Fruit fly (Drosophila melanogaster) whole organism, embryonic: Measurements from ENCODE around the gene AstCC.
A peak's percentile ranks its signal among the peaks of the same experiment; 100 is the strongest.

Source experiments
- Abd-B ChIP-seq: fragments of 200-800 bp; sonication (Bioruptor generic); optimal IDR thresholded peaks from 2 replicates; lab custom pipeline; 2018; ENCODE audit warnings: missing biosample characterization, mild to moderate bottlenecking, missing genetic modification characterization, moderate library complexity
- CG10959 ChIP-seq: fragments of 200-800 bp; sonication (Bioruptor generic); IDR thresholded peaks from 2 replicates; pipeline ENCODE4 v1.3.6; 2022; ENCODE audit warnings: missing biosample characterization, missing genetic modification characterization
- CG13123 ChIP-seq: fragments of 200-800 bp; sonication (Bioruptor generic); optimal IDR thresholded peaks from 2 replicates; lab custom pipeline; 2016; ENCODE audit warnings: missing biosample characterization, missing genetic modification characterization
- CG14667 ChIP-seq: fragments of 200-800 bp; sonication (Bioruptor generic); IDR thresholded peaks from 2 replicates; pipeline ENCODE4 v1.3.6; 2022; ENCODE audit warnings: missing biosample characterization, missing genetic modification characterization
- CG1792 ChIP-seq: fragments of 200-800 bp; sonication (Bioruptor generic); optimal IDR thresholded peaks from 2 replicates; lab custom pipeline; 2016; ENCODE audit warnings: missing biosample characterization, missing genetic modification characterization
- CG18011 ChIP-seq: fragments of 200-800 bp; sonication (Bioruptor generic); optimal IDR thresholded peaks from 2 replicates; lab custom pipeline; 2017; ENCODE audit warnings: missing biosample characterization, missing genetic modification characterization, mild to moderate bottlenecking, moderate library complexity, missing genotype
- CG18599 ChIP-seq: fragments of 200-800 bp; sonication (Bioruptor generic); optimal IDR thresholded peaks from 3 replicates; lab custom pipeline; 2017; ENCODE audit warnings: missing biosample characterization, missing genetic modification characterization, mild to moderate bottlenecking, moderate library complexity, missing genetic modification reagents
- CG30020 ChIP-seq: fragments of 200-800 bp; optimal IDR thresholded peaks from 2 replicates; lab custom pipeline; 2019; ENCODE audit warnings: missing biosample characterization, mild to moderate bottlenecking, missing genetic modification characterization, moderate library complexity
- CG31365 ChIP-seq: fragments of 200-800 bp; sonication (Bioruptor generic); optimal IDR thresholded peaks from 2 replicates; lab custom pipeline; 2018; ENCODE audit warnings: missing biosample characterization, mild to moderate bottlenecking, missing genetic modification characterization
- CG31441 ChIP-seq: fragments of 200-800 bp; sonication (Bioruptor generic); IDR thresholded peaks from 2 replicates; pipeline ENCODE4 v1.3.6; 2022; ENCODE audit warnings: missing biosample characterization, missing genetic modification characterization
- CG34376 ChIP-seq: fragments of 200-800 bp; sonication (Bioruptor generic); optimal IDR thresholded peaks from 2 replicates; lab custom pipeline; 2018; ENCODE audit warnings: missing biosample characterization, mild to moderate bottlenecking, missing genetic modification characterization
- CG7786 ChIP-seq: fragments of 200-800 bp; sonication (Bioruptor generic); optimal IDR thresholded peaks from 2 replicates; lab custom pipeline; 2016; ENCODE audit warnings: missing biosample characterization, missing genetic modification characterization
- CG8765 ChIP-seq: fragments of 200-800 bp; sonication (Bioruptor generic); IDR thresholded peaks from 2 replicates; pipeline ENCODE4 v1.3.6; 2022; ENCODE audit warnings: missing biosample characterization, missing genetic modification characterization
- CG9437 ChIP-seq: fragments of 200-800 bp; sonication (Bioruptor generic); optimal IDR thresholded peaks from 2 replicates; lab custom pipeline; 2018; ENCODE audit warnings: missing biosample characterization, mild to moderate bottlenecking, missing genetic modification characterization
- CG9817 ChIP-seq: fragments of 200-800 bp; sonication (Bioruptor generic); optimal IDR thresholded peaks from 2 replicates; lab custom pipeline; 2018; ENCODE audit warnings: missing biosample characterization, mild to moderate bottlenecking, missing genetic modification characterization, moderate library complexity
- CG9932 ChIP-seq: fragments of 200-800 bp; sonication (Bioruptor generic); IDR thresholded peaks from 2 replicates; pipeline ENCODE4 v1.3.6; 2022; ENCODE audit warnings: missing biosample characterization, missing genetic modification characterization
- CTCF ChIP-seq: fragments of 200-800 bp; sonication (Bioruptor generic); optimal IDR thresholded peaks from 2 replicates; lab custom pipeline; 2017; ENCODE audit warnings: missing biosample characterization, mild to moderate bottlenecking, missing genetic modification characterization, moderate library complexity
- D ChIP-seq, 2 experiments: fragments of 200-800 bp in 1 of 2; fragments of >200 bp in 1 of 2; sonication (Bioruptor generic) in 1 of 2; optimal IDR thresholded peaks; 2 replicates in 1 of 2; 3 replicates in 1 of 2; lab custom pipeline; 2017; ENCODE audit warnings: mild to moderate bottlenecking in 1 of 2, missing biosample characterization in 1 of 2, missing genetic modification characterization in 1 of 2, missing genetic modification reagents in 1 of 2
- Dp ChIP-seq: fragments of 200-800 bp; sonication (Bioruptor generic); optimal IDR thresholded peaks from 2 replicates; lab custom pipeline; 2018; ENCODE audit warnings: missing biosample characterization, mild to moderate bottlenecking, missing genetic modification characterization, moderate library complexity
- Eip74EF ChIP-seq, 2 experiments: fragments of 200-800 bp in 1 of 2; fragments of >200 bp in 1 of 2; sonication (Bioruptor generic) in 1 of 2; optimal IDR thresholded peaks; 2 replicates each; lab custom pipeline; 2017 to 2019; ENCODE audit warnings: missing biosample characterization in 2 of 2, missing genetic modification characterization in 2 of 2, mild to moderate bottlenecking in 1 of 2, moderate library complexity in 1 of 2
- Gug ChIP-seq: fragments of 200-800 bp; sonication (Bioruptor generic); IDR thresholded peaks from 4 replicates; pipeline ENCODE4 v1.3.6; 2022; ENCODE audit warnings: missing biosample characterization, missing genetic modification characterization
- HLH4C ChIP-seq: fragments of 200-800 bp; sonication (Bioruptor generic); IDR thresholded peaks from 3 replicates; pipeline ENCODE4 v1.3.6; 2022; ENCODE audit warnings: missing biosample characterization, missing genetic modification characterization; ENCODE audit not compliant: partially characterized antibody
- MTF-1 ChIP-seq: fragments of 200-800 bp; sonication (Bioruptor generic); optimal IDR thresholded peaks from 2 replicates; lab custom pipeline; 2018; ENCODE audit warnings: missing biosample characterization, mild to moderate bottlenecking, missing genetic modification characterization, borderline replicate concordance
- Nf-YA ChIP-seq: fragments of 200-800 bp; sonication (Bioruptor generic); IDR thresholded peaks from 2 replicates; pipeline ENCODE4 v1.3.6; 2022; ENCODE audit warnings: missing biosample characterization, missing genetic modification characterization
- Optix ChIP-seq: fragments of 200-800 bp; sonication (Bioruptor generic); IDR thresholded peaks from 3 replicates; pipeline ENCODE4 v1.3.6; 2022; ENCODE audit warnings: missing biosample characterization, missing genetic modification characterization
- Poxn ChIP-seq: fragments of 200-800 bp; sonication (Bioruptor generic); IDR thresholded peaks from 2 replicates; pipeline ENCODE4 v1.3.6; 2022; ENCODE audit warnings: missing biosample characterization, missing genetic modification characterization
- Ptx1 ChIP-seq: fragments of 200-800 bp; sonication (Bioruptor generic); IDR thresholded peaks from 2 replicates; pipeline ENCODE4 v1.3.6; 2022; ENCODE audit warnings: missing biosample characterization, missing genetic modification characterization
- Ravus ChIP-seq: fragments of 200-800 bp; sonication (Bioruptor generic); IDR thresholded peaks from 2 replicates; pipeline ENCODE4 v1.3.6; 2022; ENCODE audit warnings: missing biosample characterization, missing genetic modification characterization
- Scr ChIP-seq: fragments of 200-800 bp; sonication (Bioruptor generic); IDR thresholded peaks from 2 replicates; pipeline ENCODE4 v1.3.6; 2022; ENCODE audit warnings: missing biosample characterization, missing genetic modification characterization; ENCODE audit not compliant: partially characterized antibody
- Trl ChIP-seq, 3 experiments: fragments of >200 bp in 2 of 3; fragments of 200-800 bp in 1 of 3; sonication (Bioruptor generic) in 1 of 3; optimal IDR thresholded peaks; 2 replicates in 1 of 3; 3 replicates in 2 of 3; lab custom pipeline; 2016 to 2017; ENCODE audit warnings: missing biosample characterization in 1 of 3, missing genetic modification characterization in 1 of 3
- ac ChIP-seq: fragments of 200-800 bp; sonication (Bioruptor generic); optimal IDR thresholded peaks from 3 replicates; lab custom pipeline; 2017; ENCODE audit warnings: missing biosample characterization, mild to moderate bottlenecking, missing genetic modification characterization
- ato ChIP-seq: fragments of 200-800 bp; sonication (Bioruptor generic); IDR thresholded peaks from 2 replicates; pipeline ENCODE4 v1.3.6; 2022; ENCODE audit warnings: missing biosample characterization, missing genetic modification characterization; ENCODE audit not compliant: partially characterized antibody
- bowl ChIP-seq: fragments of 200-800 bp; sonication (Bioruptor generic); IDR thresholded peaks from 2 replicates; pipeline ENCODE4 v1.3.6; 2022; ENCODE audit warnings: missing biosample characterization, missing genetic modification characterization
- cg ChIP-seq: fragments of 200-800 bp; sonication (Bioruptor generic); optimal IDR thresholded peaks from 3 replicates; lab custom pipeline; 2019; ENCODE audit warnings: missing biosample characterization, mild to moderate bottlenecking, missing genetic modification characterization, moderate library complexity
- chm ChIP-seq: fragments of 200-800 bp; sonication (Bioruptor generic); IDR thresholded peaks from 2 replicates; pipeline ENCODE4 v1.3.6; 2022; ENCODE audit warnings: missing biosample characterization, missing genetic modification characterization
- ci ChIP-seq: fragments of 200-800 bp; sonication (Bioruptor generic); IDR thresholded peaks from 3 replicates; pipeline ENCODE4 v1.3.6; 2022; ENCODE audit warnings: missing biosample characterization, missing genetic modification characterization
- dimm ChIP-seq: fragments of 200-800 bp; sonication (Bioruptor generic); IDR thresholded peaks from 2 replicates; pipeline ENCODE4 v1.3.6; 2022; ENCODE audit warnings: missing biosample characterization, missing genetic modification characterization
- dm ChIP-seq: fragments of 200-800 bp; sonication (Bioruptor generic); optimal IDR thresholded peaks from 3 replicates; lab custom pipeline; 2016; ENCODE audit warnings: missing biosample characterization, missing genetic modification characterization
- dysf ChIP-seq: fragments of 200-800 bp; sonication (Bioruptor generic); IDR thresholded peaks from 3 replicates; pipeline ENCODE4 v1.3.6; 2022; ENCODE audit warnings: missing biosample characterization, missing genetic modification characterization
- fd64A ChIP-seq: fragments of 200-800 bp; sonication (Bioruptor generic); optimal IDR thresholded peaks from 3 replicates; lab custom pipeline; 2018; ENCODE audit warnings: missing biosample characterization, mild to moderate bottlenecking, missing genetic modification characterization
- gce ChIP-seq: fragments of 200-800 bp; sonication (Bioruptor generic); IDR thresholded peaks from 3 replicates; pipeline ENCODE4 v1.3.6; 2022; ENCODE audit warnings: missing biosample characterization, missing genetic modification characterization
- gsb ChIP-seq: fragments of 200-800 bp; sonication (Bioruptor generic); IDR thresholded peaks from 2 replicates; pipeline ENCODE4 v1.3.6; 2022; ENCODE audit warnings: missing biosample characterization, missing genetic modification characterization
- hb ChIP-seq: fragments of 200-800 bp; sonication (Bioruptor generic); IDR thresholded peaks from 3 replicates; pipeline ENCODE4 v1.3.6; 2022; ENCODE audit warnings: missing biosample characterization, missing genetic modification characterization; ENCODE audit not compliant: partially characterized antibody
- lmd ChIP-seq: fragments of 200-800 bp; sonication (Bioruptor generic); IDR thresholded peaks from 2 replicates; pipeline ENCODE4 v1.3.6; 2022; ENCODE audit warnings: missing biosample characterization, missing genetic modification characterization
- maf-S ChIP-seq: fragments of 200-800 bp; sonication (Bioruptor generic); optimal IDR thresholded peaks from 2 replicates; lab custom pipeline; 2016; ENCODE audit warnings: missing biosample characterization, missing genetic modification characterization
- org-1 ChIP-seq: fragments of 200-800 bp; sonication (Bioruptor generic); optimal IDR thresholded peaks from 2 replicates; lab custom pipeline; 2017; ENCODE audit warnings: missing biosample characterization, missing genetic modification characterization
- sens ChIP-seq: fragments of 200-800 bp; sonication (Bioruptor generic); peaks from one replicate; lab custom pipeline; 2016; ENCODE audit warnings: missing biosample characterization, missing genetic modification characterization
- so ChIP-seq: fragments of 200-800 bp; sonication (Bioruptor generic); IDR thresholded peaks from 3 replicates; pipeline ENCODE4 v1.3.6; 2022; ENCODE audit warnings: missing biosample characterization, missing genetic modification characterization
- tin ChIP-seq: fragments of 200-800 bp; sonication (Bioruptor generic); optimal IDR thresholded peaks from 3 replicates; lab custom pipeline; 2016; ENCODE audit warnings: missing biosample characterization, missing genetic modification characterization
- toy ChIP-seq: fragments of 200-800 bp; sonication (Bioruptor generic); IDR thresholded peaks from 2 replicates; pipeline ENCODE4 v1.3.6; 2022; ENCODE audit warnings: missing biosample characterization, missing genetic modification characterization
- yki ChIP-seq: fragments of >200 bp; optimal IDR thresholded peaks from 3 replicates; lab custom pipeline; 2018

AstCC gene

dm6 chr2L:11106562-11106962 is 21.5 kb upstream of the AstCC start, which contains the start of gene Reps (continued):
- peak; percentile 95 for TF ChIP-seq Poxn
- TF ChIP-seq dysf (GFP tag; lab: Robert Waterston, UW): peak; percentile 99
- peak; percentile 96 for TF ChIP-seq Nf-YA (GFP tag; lab: Robert Waterston, UW)
- peak; percentile 99 for TF ChIP-seq so
- TF ChIP-seq hb (GFP tag; lab: Robert Waterston, UW): peak; percentile 68; the same call in 2 of the 3 replicates
- no peak for TF ChIP-seq D (optimal IDR thresholded peaks at IDR 0.05; lab: Kevin White, UChicago)
- TF ChIP-seq D (GFP tag; optimal IDR thresholded peaks at IDR 0.05; lab: Kevin White, UChicago): peak; percentile 99
- TF ChIP-seq CTCF: peak; percentile 71
- TF ChIP-seq CG30020 (tag; lab: Kevin White, UChicago): peak; percentile 90
- TF ChIP-seq Ravus (GFP tag; lab: Robert Waterston, UW): peak; percentile 97
- peak; percentile 97 for TF ChIP-seq CG13123 (GFP tag; lab: Kevin White, UChicago)
- TF ChIP-seq ci (GFP tag; lab: Robert Waterston, UW): peak; percentile 99
- TF ChIP-seq Ptx1 (GFP tag; lab: Robert Waterston, UW): peak; percentile 99
- peak; percentile 98 for TF ChIP-seq CG34376
- peak; percentile 99 for TF ChIP-seq CG14667 (GFP tag; lab: Robert Waterston, UW)
- TF ChIP-seq CG7786: peak; percentile 97
- peak; percentile 71 for TF ChIP-seq Scr
- TF ChIP-seq Abd-B: peak; percentile 99
- peak; percentile 97 for TF ChIP-seq gsb (GFP tag; lab: Robert Waterston, UW)
- TF ChIP-seq Eip74EF (GFP tag; optimal IDR thresholded peaks at IDR 0.05; lab: Kevin White, UChicago): peak in 1 of 2 experiments; percentile 95
- peak; percentile 99 for TF ChIP-seq Gug (GFP tag; lab: Robert Waterston, UW)
- peak; percentile 99 for TF ChIP-seq CG10959 (GFP tag; lab: Robert Waterston, UW)
- TF ChIP-seq CG1792 (GFP tag; lab: Kevin White, UChicago): peak; percentile 95
- TF ChIP-seq CG31441 (GFP tag; lab: Robert Waterston, UW): peak; percentile 99
- peak; percentile 97 for TF ChIP-seq bowl
- no peak for TF ChIP-seq cg (GFP tag; lab: Kevin White, UChicago)
- no peak for TF ChIP-seq Trl (optimal IDR thresholded peaks at IDR 0.05; lab: Kevin White, UChicago)
- TF ChIP-seq Trl (GFP tag; optimal IDR thresholded peaks at IDR 0.05; lab: Kevin White, UChicago): peak; percentile 97
- TF ChIP-seq CG9437: peak; percentile 92
- peak; percentile 20; the same call in 1 of the 2 replicates for TF ChIP-seq ato (GFP tag; lab: Robert Waterston, UW)
- peak; percentile 95 for TF ChIP-seq org-1
- peak; percentile 99 for TF ChIP-seq Optix (GFP tag; lab: Robert Waterston, UW)
- TF ChIP-seq CG31365 (tag; lab: Kevin White, UChicago): peak; percentile 89
- TF ChIP-seq lmd: peak; percentile 99
- TF ChIP-seq fd64A: peak; percentile 94
- TF ChIP-seq dimm: peak; percentile 96
- no peak for TF ChIP-seq yki (lab: Kevin White, UChicago)
- TF ChIP-seq toy: peak; percentile 97
- peak; percentile 95 for TF ChIP-seq dm (GFP tag; lab: Kevin White, UChicago)
- TF ChIP-seq chm: peak; percentile 98
- peak; percentile 97 for TF ChIP-seq maf-S (GFP tag; lab: Kevin White, UChicago)
- TF ChIP-seq HLH4C: peak; percentile 74
- TF ChIP-seq tin (GFP tag; lab: Kevin White, UChicago): peak; percentile 99
- TF ChIP-seq CG18599: peak; percentile 98
- peak; percentile 94 for TF ChIP-seq ac (GFP tag; lab: Kevin White, UChicago)
- peak; percentile 97 for TF ChIP-seq gce
- TF ChIP-seq sens (GFP tag; lab: Kevin White, UChicago): peak; percentile 100
- peak; percentile 98 for TF ChIP-seq CG9817 (tag; lab: Kevin White, UChicago)
- TF ChIP-seq MTF-1 (GFP tag; lab: Kevin White, UChicago): peak; percentile 95
- peak; percentile 90 for TF ChIP-seq CG18011 (GFP tag; lab: Kevin White, UChicago)
- TF ChIP-seq CG9932 (GFP tag; lab: Robert Waterston, UW): peak; percentile 99
- peak; percentile 55 for TF ChIP-seq Dp (GFP tag; lab: Kevin White, UChicago)
- TF ChIP-seq CG8765: peak; percentile 99
